Worm (Caenorhabditis elegans) whole organism, young adult: ENCODE results near the gene K03B4.4.

ENCODE experiments used
- B0336.3 ChIP-seq: fragments of 200-800 bp; sonication (Bioruptor generic); IDR thresholded peaks from 2 replicates; pipeline ENCODE4 v1.3.6; 2022; ENCODE audit warnings: missing genetic modification characterization, missing compliant biosample characterization
- C17E4.6 ChIP-seq: fragments of 200-800 bp; sonication (Bioruptor generic); IDR thresholded peaks from 2 replicates; pipeline ENCODE4 v1.3.6; 2022; ENCODE audit warnings: missing genetic modification reagents, missing genetic modification characterization, missing compliant biosample characterization
- D2030.7 ChIP-seq: fragments of 200-800 bp; sonication (Bioruptor generic); IDR thresholded peaks from 2 replicates; pipeline ENCODE4 v1.3.6; 2022; ENCODE audit warnings: missing genetic modification reagents, missing genetic modification characterization, missing compliant biosample characterization
- F22D6.2 ChIP-seq: sonication (generic microtip); optimal IDR thresholded peaks from 2 replicates; lab custom pipeline; 2016; ENCODE audit warnings: mild to moderate bottlenecking, missing genetic modification characterization, missing compliant biosample characterization
- F23B12.7 ChIP-seq: sonication (generic microtip); optimal IDR thresholded peaks from 2 replicates; lab custom pipeline; 2017; ENCODE audit warnings: missing genetic modification characterization, mild to moderate bottlenecking, missing compliant biosample characterization, antibody characterized with exemption, moderate library complexity; ENCODE audit not compliant: insufficient read depth
- F33H1.4 ChIP-seq: fragments of 200-800 bp; sonication (Bioruptor generic); IDR thresholded peaks from 2 replicates; pipeline ENCODE4 v1.3.6; 2022; ENCODE audit warnings: missing genetic modification reagents, missing genetic modification characterization, missing compliant biosample characterization
- F39B2.1 ChIP-seq: fragments of 200-800 bp; sonication (Bioruptor generic); IDR thresholded peaks from 2 replicates; pipeline ENCODE4 v1.3.6; 2022; ENCODE audit warnings: missing genetic modification reagents, missing genetic modification characterization, missing compliant biosample characterization
- F52B5.7 ChIP-seq: sonication (generic microtip); optimal IDR thresholded peaks from 2 replicates; lab custom pipeline; 2016; ENCODE audit warnings: mild to moderate bottlenecking, missing genetic modification characterization, missing compliant biosample characterization
- Y53F4B.3 ChIP-seq: fragments of 200-800 bp; sonication (Bioruptor generic); IDR thresholded peaks from 2 replicates; pipeline ENCODE4 v1.3.6; 2022; ENCODE audit warnings: missing genetic modification reagents, missing genetic modification characterization, missing compliant biosample characterization
- Y56A3A.18 ChIP-seq: fragments of 200-800 bp; sonication (Bioruptor generic); IDR thresholded peaks from 2 replicates; pipeline ENCODE4 v1.3.6; 2022; ENCODE audit warnings: missing genetic modification reagents, missing genetic modification characterization, missing compliant biosample characterization
- Y67H2A.10 ChIP-seq: fragments of 200-800 bp; sonication (Bioruptor generic); conservative IDR thresholded peaks from 2 replicates; pipeline ENCODE4 v1.3.6; 2022; ENCODE audit warnings: missing genetic modification reagents, missing genetic modification characterization, missing compliant biosample characterization
- ama-1 ChIP-seq, 3 experiments: fragments of 150-350 bp in 1 of 3; sonication (generic microtip) in 2 of 3; optimal IDR thresholded peaks; 2 replicates each; lab custom pipeline; 2014 to 2018; ENCODE audit warnings: missing biosample characterization in 2 of 3, missing genetic modification characterization in 2 of 3, missing genetic modification reagents in 2 of 3
- aptf-2 ChIP-seq: fragments of 200-800 bp; sonication (Bioruptor generic); conservative IDR thresholded peaks from 2 replicates; pipeline ENCODE4 v1.3.6; 2022; ENCODE audit warnings: missing genetic modification reagents, missing genetic modification characterization, missing compliant biosample characterization
- atf-7 ChIP-seq: sonication (generic microtip); optimal IDR thresholded peaks from 2 replicates; lab custom pipeline; 2017; ENCODE audit warnings: mild to moderate bottlenecking, missing genetic modification characterization, missing compliant biosample characterization
- bed-2 ChIP-seq: fragments of 200-800 bp; sonication (Bioruptor generic); IDR thresholded peaks from 2 replicates; pipeline ENCODE4 v1.3.6; 2022; ENCODE audit warnings: missing genetic modification reagents, missing genetic modification characterization, missing compliant biosample characterization
- ccch-3 ChIP-seq: fragments of 200-800 bp; sonication (Bioruptor generic); optimal IDR thresholded peaks from 2 replicates; lab custom pipeline; 2018; ENCODE audit warnings: mild to moderate bottlenecking, missing genetic modification characterization, missing compliant biosample characterization
- ceh-100 ChIP-seq: fragments of 200-800 bp; sonication (Bioruptor generic); IDR thresholded peaks from 2 replicates; pipeline ENCODE4 v1.3.6; 2022; ENCODE audit warnings: missing genetic modification reagents, missing genetic modification characterization, missing compliant biosample characterization
- ceh-79 ChIP-seq: sonication (generic microtip); optimal IDR thresholded peaks from 2 replicates; lab custom pipeline; 2017; ENCODE audit warnings: mild to moderate bottlenecking, missing genetic modification characterization, missing compliant biosample characterization
- chd-7 ChIP-seq: sonication (generic microtip); optimal IDR thresholded peaks from 2 replicates; lab custom pipeline; 2016; ENCODE audit warnings: mild to moderate bottlenecking, missing genetic modification characterization, moderate library complexity, missing compliant biosample characterization
- dox-1 ChIP-seq: fragments of 200-800 bp; sonication (Bioruptor generic); IDR thresholded peaks from 2 replicates; pipeline ENCODE4 v1.3.6; 2022; ENCODE audit warnings: missing genetic modification reagents, missing genetic modification characterization, missing compliant biosample characterization
- dpff-1 ChIP-seq: sonication (generic microtip); optimal IDR thresholded peaks from 2 replicates; lab custom pipeline; 2017; ENCODE audit warnings: mild to moderate bottlenecking, missing genetic modification characterization, missing compliant biosample characterization
- ekl-4 ChIP-seq: fragments of 200-800 bp; sonication (Bioruptor generic); IDR thresholded peaks from 2 replicates; pipeline ENCODE4 v1.3.6; 2022; ENCODE audit warnings: missing genetic modification reagents, missing genetic modification characterization, missing compliant biosample characterization
- gei-17 ChIP-seq: fragments of 200-800 bp; sonication (Bioruptor generic); optimal IDR thresholded peaks from 2 replicates; lab custom pipeline; 2018; ENCODE audit warnings: mild to moderate bottlenecking, missing genetic modification characterization, missing compliant biosample characterization
- him-1 ChIP-seq: sonication (generic microtip); optimal IDR thresholded peaks from 2 replicates; lab custom pipeline; 2016; ENCODE audit warnings: missing genotype, missing genetic modification reagents, missing genetic modification characterization, missing compliant biosample characterization
- hlh-26 ChIP-seq: fragments of 200-800 bp; sonication (Bioruptor generic); conservative IDR thresholded peaks from 2 replicates; pipeline ENCODE4 v1.3.6; 2022; ENCODE audit warnings: missing genetic modification reagents, missing genetic modification characterization, missing compliant biosample characterization
- hmg-1.2 ChIP-seq: fragments of 200-800 bp; sonication (Bioruptor generic); IDR thresholded peaks from 2 replicates; pipeline ENCODE4 v1.3.6; 2022; ENCODE audit warnings: missing genetic modification reagents, missing genetic modification characterization, missing compliant biosample characterization
- hsf-1 ChIP-seq: fragments of 200-800 bp; sonication (Bioruptor generic); IDR thresholded peaks from 2 replicates; pipeline ENCODE4 v1.3.6; 2022; ENCODE audit warnings: missing genetic modification reagents, missing genetic modification characterization, missing compliant biosample characterization
- lag-1 ChIP-seq: fragments of 200-800 bp; sonication (Bioruptor generic); IDR thresholded peaks from 2 replicates; pipeline ENCODE4 v1.3.6; 2022; ENCODE audit warnings: missing genetic modification reagents, missing genetic modification characterization, missing compliant biosample characterization
- let-526 ChIP-seq: fragments of 200-800 bp; sonication (Bioruptor generic); IDR thresholded peaks from 2 replicates; pipeline ENCODE4 v1.3.6; 2022; ENCODE audit warnings: missing genetic modification reagents, missing genetic modification characterization, missing compliant biosample characterization
- lsy-27 ChIP-seq: sonication (generic microtip); optimal IDR thresholded peaks from 2 replicates; lab custom pipeline; 2017; ENCODE audit warnings: missing genetic modification characterization, mild to moderate bottlenecking, missing compliant biosample characterization, antibody characterized with exemption, missing genotype, borderline replicate concordance; ENCODE audit not compliant: insufficient read depth
- madf-10 ChIP-seq: sonication (generic microtip); optimal IDR thresholded peaks from 2 replicates; lab custom pipeline; 2016; ENCODE audit warnings: mild to moderate bottlenecking, missing genetic modification characterization, missing compliant biosample characterization
- madf-3 ChIP-seq: fragments of 200-800 bp; sonication (Bioruptor generic); IDR thresholded peaks from 2 replicates; pipeline ENCODE4 v1.3.6; 2022; ENCODE audit warnings: missing genetic modification reagents, missing genetic modification characterization, missing compliant biosample characterization
- madf-8 ChIP-seq: fragments of 200-800 bp; sonication (Bioruptor generic); conservative IDR thresholded peaks from 2 replicates; pipeline ENCODE4 v1.3.6; 2022; ENCODE audit warnings: missing genetic modification reagents, missing genetic modification characterization, missing compliant biosample characterization
- mcd-1 ChIP-seq: fragments of 200-800 bp; sonication (Bioruptor generic); IDR thresholded peaks from 2 replicates; pipeline ENCODE4 v1.3.6; 2022; ENCODE audit warnings: missing genetic modification reagents, missing genetic modification characterization, missing compliant biosample characterization
- nhr-27 ChIP-seq: fragments of 200-800 bp; sonication (Bioruptor generic); optimal IDR thresholded peaks from 2 replicates; lab custom pipeline; 2018; ENCODE audit warnings: mild to moderate bottlenecking, missing genetic modification characterization, moderate library complexity, missing compliant biosample characterization
- nhr-80 ChIP-seq: sonication (generic microtip); optimal IDR thresholded peaks from 2 replicates; lab custom pipeline; 2016; ENCODE audit warnings: missing genetic modification characterization, missing compliant biosample characterization
- repo-1 ChIP-seq: sonication (generic microtip); optimal IDR thresholded peaks from 2 replicates; lab custom pipeline; 2017; ENCODE audit warnings: mild to moderate bottlenecking, missing genetic modification characterization, missing compliant biosample characterization
- snpc-1.1 ChIP-seq: sonication (generic microtip); optimal IDR thresholded peaks from 2 replicates; lab custom pipeline; 2017; ENCODE audit warnings: missing genetic modification characterization, mild to moderate bottlenecking, missing compliant biosample characterization, antibody characterized with exemption, moderate library complexity, missing genotype, missing genetic modification reagents; ENCODE audit not compliant: insufficient read depth
- sptf-2 ChIP-seq: fragments of 200-800 bp; sonication (Bioruptor generic); optimal IDR thresholded peaks from 2 replicates; lab custom pipeline; 2018; ENCODE audit warnings: mild to moderate bottlenecking, missing genetic modification characterization, missing compliant biosample characterization
- tbp1 ChIP-seq: fragments of 200-800 bp; sonication (Bioruptor generic); optimal IDR thresholded peaks from 2 replicates; lab custom pipeline; 2018; ENCODE audit warnings: mild to moderate bottlenecking, missing genetic modification characterization, missing compliant biosample characterization
- tbx-9 ChIP-seq: sonication (generic microtip); optimal IDR thresholded peaks from 2 replicates; lab custom pipeline; 2016; ENCODE audit warnings: borderline replicate concordance, missing genetic modification characterization, inconsistent platforms, missing compliant biosample characterization
- tlf-1 ChIP-seq: fragments of 200-800 bp; sonication (Bioruptor generic); optimal IDR thresholded peaks from 2 replicates; lab custom pipeline; 2018; ENCODE audit warnings: mild to moderate bottlenecking, missing genetic modification characterization, missing compliant biosample characterization
- zfh-2 ChIP-seq: fragments of 200-800 bp; sonication (Bioruptor generic); conservative IDR thresholded peaks from 2 replicates; pipeline ENCODE4 v1.3.6; 2022; ENCODE audit warnings: missing genetic modification reagents, missing genetic modification characterization, missing compliant biosample characterization
- zim-3 ChIP-seq: sonication (generic microtip); optimal IDR thresholded peaks from 2 replicates; lab custom pipeline; 2017; ENCODE audit warnings: mild to moderate bottlenecking, missing genetic modification characterization, moderate library complexity, missing compliant biosample characterization
- ztf-18 ChIP-seq: sonication (generic microtip); optimal IDR thresholded peaks from 2 replicates; lab custom pipeline; 2016; ENCODE audit warnings: missing genotype, mild to moderate bottlenecking, missing genetic modification characterization, missing compliant biosample characterization
- ztf-26 ChIP-seq: sonication (generic microtip); optimal IDR thresholded peaks from 2 replicates; lab custom pipeline; 2017; ENCODE audit warnings: missing genetic modification characterization, missing compliant biosample characterization

K03B4.4 gene

ce11 chrV:4647857-4648256 lies 33.9 kb upstream of the K03B4.4 start, which contains the start of gene F41F3.3 (continued):
- TF ChIP-seq madf-8 (GFP tag; lab: Robert Waterston, UW) (no peak), madf-10 (tag; lab: Kevin White, UChicago) (no peak), ccch-3 (GFP tag; lab: Kevin White, UChicago) (no peak), F52B5.7 (peak; percentile 65), snpc-1.1 (no peak), him-1 (tag; lab: Kevin White, UChicago) (no peak), F22D6.2 (no peak), nhr-27 (tag; lab: Kevin White, UChicago) (no peak), hsf-1 (GFP tag; lab: Robert Waterston, UW) (no peak), let-526 (GFP tag; lab: Robert Waterston, UW) (no peak), aptf-2 (no peak), zim-3 (tag; lab: Kevin White, UChicago) (no peak), hmg-1.2 (GFP tag; lab: Robert Waterston, UW) (no peak), C17E4.6 (GFP tag; lab: Robert Waterston, UW) (no peak), gei-17 (no peak), mcd-1 (GFP tag; lab: Robert Waterston, UW) (no peak; the same call in 1 of the 2 replicates), ekl-4 (GFP tag; lab: Robert Waterston, UW) (0 out of 2 replicates have a peak, but pooled peaks have one; percentile 24), madf-3 (0 out of 2 replicates have a peak, but pooled peaks have one; percentile 4), hlh-26 (GFP tag; lab: Robert Waterston, UW) (no peak), repo-1 (tag; lab: Kevin White, UChicago) (peak; percentile 24), chd-7 (tag; lab: Kevin White, UChicago) (peak; percentile 33), ztf-26 (tag; lab: Kevin White, UChicago) (no peak), tbx-9 (tag; lab: Kevin White, UChicago) (no peak), zfh-2 (GFP tag; lab: Robert Waterston, UW) (peak; percentile 97), sptf-2 (no peak), B0336.3 (GFP tag; lab: Robert Waterston, UW) (no peak), atf-7 (tag; lab: Kevin White, UChicago) (no peak), dox-1 (no peak; the same call in 1 of the 2 replicates), Y56A3A.18 (no peak), F23B12.7 (tag; lab: Kevin White, UChicago) (no peak), Y67H2A.10 (GFP tag; lab: Robert Waterston, UW) (no peak), dpff-1 (no peak), ceh-79 (tag; lab: Kevin White, UChicago) (no peak), tbp1 (GFP tag; lab: Kevin White, UChicago) (no peak)

- no peak for TF ChIP-seq F33H1.4 (GFP tag; lab: Robert Waterston, UW)
- no peak for TF ChIP-seq ceh-100 (GFP tag; lab: Robert Waterston, UW)
- TF ChIP-seq nhr-80, result no peak
- no peak for TF ChIP-seq lsy-27 (tag; lab: Kevin White, UChicago)
- TF ChIP-seq ama-1 (optimal IDR thresholded peaks at IDR 0.05; lab: Kevin White, UChicago), result no peak
- TF ChIP-seq ama-1 (GFP tag; optimal IDR thresholded peaks at IDR 0.05; lab: Kevin White, UChicago), result no peak
- TF ChIP-seq D2030.7 (GFP tag; lab: Robert Waterston, UW), result no peak
- TF ChIP-seq lag-1, result no peak
- no peak for TF ChIP-seq ceh-79 (tag; lab: Kevin White, UChicago)
- TF ChIP-seq atf-7 (tag; lab: Kevin White, UChicago), result no peak
- TF ChIP-seq bed-2 (GFP tag; lab: Robert Waterston, UW), result no peak
- TF ChIP-seq madf-10 (tag; lab: Kevin White, UChicago), result no peak
- TF ChIP-seq ztf-18 (tag; lab: Kevin White, UChicago), result no peak
- no peak for TF ChIP-seq F39B2.1 (GFP tag; lab: Robert Waterston, UW)
- no peak for TF ChIP-seq Y53F4B.3 (GFP tag; lab: Robert Waterston, UW)
- no peak for TF ChIP-seq hmg-1.2 (GFP tag; lab: Robert Waterston, UW)
- TF ChIP-seq ekl-4 (GFP tag; lab: Robert Waterston, UW), result no peak
- no peak for TF ChIP-seq tlf-1 (GFP tag; lab: Kevin White, UChicago)
These were observed 33.2 kb upstream of the K03B4.4 start, which contains the start of gene F41F3.8 for ce11 chrV:4648527-4648926. F41F3.8 (plus strand) TSS chrV:4648827.
